Worm (Caenorhabditis elegans) whole organism, L4 larva: ENCODE measurements around the gene bca-1.
A peak's percentile ranks its signal among the peaks of the same experiment; 100 is the strongest.

Source experiments
- D1046.2 ChIP-seq: fragments of 200-800 bp; sonication (Bioruptor generic); IDR thresholded peaks from 2 replicates; pipeline ENCODE4 v1.3.6; 2022; ENCODE audit warnings: missing genetic modification characterization, missing compliant biosample characterization
- F26F4.8 ChIP-seq: fragments of 200-800 bp; sonication (Bioruptor generic); conservative IDR thresholded peaks from 2 replicates; pipeline ENCODE4 v1.3.6; 2022; ENCODE audit warnings: missing genetic modification characterization, missing compliant biosample characterization
- F49E8.2 ChIP-seq: sonication (generic microtip); optimal IDR thresholded peaks from 2 replicates; lab custom pipeline; 2016; ENCODE audit warnings: missing compliant biosample characterization, mild to moderate bottlenecking, missing genetic modification characterization, borderline replicate concordance
- R02D3.7 ChIP-seq: fragments of 150-350 bp; sonication (generic microtip); optimal IDR thresholded peaks from 3 replicates; lab custom pipeline; 2014; ENCODE audit warnings: missing biosample characterization, missing genetic modification characterization
- T26A8.4 ChIP-seq: fragments of 200-800 bp; sonication (Bioruptor generic); IDR thresholded peaks from 2 replicates; pipeline ENCODE4 v1.3.6; 2022; ENCODE audit warnings: missing genetic modification characterization, missing compliant biosample characterization
- ZK337.2 ChIP-seq: fragments of 200-800 bp; sonication (Bioruptor generic); IDR thresholded peaks from 2 replicates; pipeline ENCODE4 v1.3.6; 2022; ENCODE audit warnings: missing genetic modification reagents, missing genetic modification characterization, missing compliant biosample characterization
- ZK546.5 ChIP-seq, 2 experiments: sonication (generic microtip); optimal IDR thresholded peaks; 2 replicates each; lab custom pipeline; 2017; ENCODE audit warnings: missing biosample characterization in 2 of 2, missing genetic modification characterization in 2 of 2
- aha-1 ChIP-seq: fragments of 150-350 bp; peaks from one replicate; lab custom pipeline; 2014; ENCODE audit warnings: missing biosample characterization, missing genetic modification characterization
- ama-1 ChIP-seq: fragments of 150-350 bp; optimal IDR thresholded peaks from 2 replicates; lab custom pipeline; 2014; ENCODE audit warnings: inconsistent platforms, mixed read lengths
- ceh-28 ChIP-seq: fragments of 150-350 bp; optimal IDR thresholded peaks from 2 replicates; lab custom pipeline; 2014; ENCODE audit warnings: missing biosample characterization, missing genetic modification reagents, missing genetic modification characterization
- ceh-32 ChIP-seq: sonication (generic microtip); optimal IDR thresholded peaks from 2 replicates; lab custom pipeline; 2016; ENCODE audit warnings: mild to moderate bottlenecking, missing genetic modification characterization, missing compliant biosample characterization; ENCODE audit not compliant: poor library complexity
- ceh-44 ChIP-seq: fragments of 200-800 bp; sonication (Bioruptor generic); IDR thresholded peaks from 2 replicates; pipeline ENCODE4 v1.3.6; 2022; ENCODE audit warnings: missing genetic modification reagents, missing genetic modification characterization, missing compliant biosample characterization
- ctbp-1 ChIP-seq: fragments of 200-800 bp; sonication (Bioruptor generic); IDR thresholded peaks from 2 replicates; pipeline ENCODE4 v1.3.6; 2022; ENCODE audit warnings: missing genetic modification reagents, missing genetic modification characterization, missing compliant biosample characterization
- daf-19 ChIP-seq: fragments of 200-800 bp; sonication (Bioruptor generic); conservative IDR thresholded peaks from 2 replicates; pipeline ENCODE4 v1.3.6; 2022; ENCODE audit warnings: missing genetic modification characterization, missing compliant biosample characterization
- dmd-8 ChIP-seq: fragments of 200-800 bp; sonication (Bioruptor generic); IDR thresholded peaks from 2 replicates; pipeline ENCODE4 v1.3.6; 2022; ENCODE audit warnings: missing genetic modification characterization, missing compliant biosample characterization
- dve-1 ChIP-seq: sonication (generic microtip); optimal IDR thresholded peaks from 2 replicates; lab custom pipeline; 2017; ENCODE audit warnings: antibody characterized with exemption, mild to moderate bottlenecking, missing genetic modification characterization, missing compliant biosample characterization; ENCODE audit not compliant: insufficient read depth
- egl-43 ChIP-seq: fragments of 200-800 bp; sonication (Bioruptor generic); IDR thresholded peaks from 2 replicates; pipeline ENCODE4 v1.3.6; 2022; ENCODE audit warnings: missing genetic modification reagents, missing genetic modification characterization, missing compliant biosample characterization
- fos-1 ChIP-seq: fragments of 150-350 bp; optimal IDR thresholded peaks from 2 replicates; lab custom pipeline; 2014; ENCODE audit warnings: missing biosample characterization, missing genetic modification characterization
- hif-1 ChIP-seq, 2 experiments: sonication (generic microtip); optimal IDR thresholded peaks; 2 replicates each; lab custom pipeline; 2016 to 2017; ENCODE audit warnings: missing compliant biosample characterization in 2 of 2, missing genetic modification characterization in 2 of 2, missing genetic modification reagents in 2 of 2, missing genotype in 2 of 2, mild to moderate bottlenecking in 1 of 2
- hlh-11 ChIP-seq: fragments of 200-800 bp; sonication (Bioruptor generic); optimal IDR thresholded peaks from 2 replicates; lab custom pipeline; 2018; ENCODE audit warnings: mild to moderate bottlenecking, missing genetic modification characterization, missing compliant biosample characterization
- jun-1 ChIP-seq: fragments of 150-350 bp; optimal IDR thresholded peaks from 2 replicates; lab custom pipeline; 2014; ENCODE audit warnings: missing biosample characterization, missing genetic modification reagents, missing genetic modification characterization
- lin-1 ChIP-seq: fragments of 200-800 bp; sonication (Bioruptor generic); IDR thresholded peaks from 2 replicates; pipeline ENCODE4 v1.3.6; 2022; ENCODE audit warnings: missing genetic modification reagents, missing genetic modification characterization, missing compliant biosample characterization
- lin-15B ChIP-seq: fragments of 150-350 bp; sonication (generic microtip); optimal IDR thresholded peaks from 3 replicates; lab custom pipeline; 2014; ENCODE audit warnings: missing biosample characterization, missing genetic modification characterization
- lin-38 ChIP-seq: fragments of 200-800 bp; sonication (Bioruptor generic); IDR thresholded peaks from 2 replicates; pipeline ENCODE4 v1.3.6; 2022; ENCODE audit warnings: missing genetic modification reagents, missing genetic modification characterization, missing compliant biosample characterization
- lir-3 ChIP-seq: sonication (generic microtip); optimal IDR thresholded peaks from 2 replicates; lab custom pipeline; 2016; ENCODE audit warnings: mild to moderate bottlenecking, missing genetic modification characterization, missing compliant biosample characterization
- lsy-2 ChIP-seq, 2 experiments: fragments of 150-350 bp in 1 of 2; sonication (generic microtip) in 1 of 2; optimal IDR thresholded peaks; 2 replicates each; lab custom pipeline; 2014 to 2017; ENCODE audit warnings: missing biosample characterization in 2 of 2, missing genetic modification characterization in 2 of 2
- madf-9 ChIP-seq: fragments of 200-800 bp; sonication (Bioruptor generic); conservative IDR thresholded peaks from 2 replicates; pipeline ENCODE4 v1.3.6; 2022; ENCODE audit warnings: missing genetic modification reagents, missing genetic modification characterization, missing compliant biosample characterization
- mdt-29 ChIP-seq: fragments of 200-800 bp; sonication (Bioruptor generic); IDR thresholded peaks from 2 replicates; pipeline ENCODE4 v1.3.6; 2022; ENCODE audit warnings: missing genetic modification reagents, missing genetic modification characterization, missing compliant biosample characterization
- mep-1 ChIP-seq: fragments of 150-350 bp; sonication (generic microtip); optimal IDR thresholded peaks from 3 replicates; lab custom pipeline; 2014; ENCODE audit warnings: missing biosample characterization, missing genetic modification characterization
- mes-2 ChIP-seq: sonication (generic microtip); optimal IDR thresholded peaks from 2 replicates; lab custom pipeline; 2016; ENCODE audit warnings: missing genotype, mild to moderate bottlenecking, missing genetic modification characterization, missing compliant biosample characterization; ENCODE audit not compliant: poor library complexity, severe bottlenecking
- nhr-10 ChIP-seq: fragments of 150-350 bp; optimal IDR thresholded peaks from 2 replicates; lab custom pipeline; 2014; ENCODE audit warnings: missing biosample characterization, missing genetic modification characterization
- nhr-102 ChIP-seq: sonication (generic microtip); optimal IDR thresholded peaks from 2 replicates; lab custom pipeline; 2016; ENCODE audit warnings: mild to moderate bottlenecking, missing genetic modification characterization, moderate library complexity, missing compliant biosample characterization
- nhr-42 ChIP-seq: fragments of 200-800 bp; sonication (Bioruptor generic); IDR thresholded peaks from 2 replicates; pipeline ENCODE4 v1.3.6; 2022; ENCODE audit warnings: missing genetic modification characterization, missing compliant biosample characterization
- nhr-48 ChIP-seq: sonication (generic microtip); optimal IDR thresholded peaks from 2 replicates; lab custom pipeline; 2016; ENCODE audit warnings: mild to moderate bottlenecking, missing genetic modification characterization, missing compliant biosample characterization
- nhr-76 ChIP-seq: fragments of 150-350 bp; optimal IDR thresholded peaks from 2 replicates; lab custom pipeline; 2014; ENCODE audit warnings: missing biosample characterization, missing genetic modification characterization
- php-3 ChIP-seq: fragments of 200-800 bp; sonication (Bioruptor generic); IDR thresholded peaks from 2 replicates; pipeline ENCODE4 v1.3.6; 2022; ENCODE audit warnings: missing genetic modification reagents, missing genetic modification characterization, missing compliant biosample characterization
- pqm-1 ChIP-seq: sonication (generic microtip); optimal IDR thresholded peaks from 2 replicates; lab custom pipeline; 2017; ENCODE audit warnings: missing biosample characterization, missing genetic modification characterization
- rbr-2 ChIP-seq: sonication (generic microtip); optimal IDR thresholded peaks from 2 replicates; lab custom pipeline; 2016; ENCODE audit warnings: missing genotype, missing genetic modification characterization, missing compliant biosample characterization
- saeg-2 ChIP-seq: fragments of 200-800 bp; sonication (Bioruptor generic); IDR thresholded peaks from 2 replicates; pipeline ENCODE4 v1.3.6; 2022; ENCODE audit warnings: missing genetic modification reagents, missing genetic modification characterization, missing compliant biosample characterization
- skn-1 ChIP-seq: fragments of 150-350 bp; optimal IDR thresholded peaks from 2 replicates; lab custom pipeline; 2014; ENCODE audit warnings: missing biosample characterization, missing genetic modification characterization
- spr-1 ChIP-seq: sonication (generic microtip); optimal IDR thresholded peaks from 2 replicates; lab custom pipeline; 2016; ENCODE audit warnings: mild to moderate bottlenecking, missing genetic modification characterization, missing compliant biosample characterization
- spr-3 ChIP-seq: fragments of 200-800 bp; sonication (Bioruptor generic); optimal IDR thresholded peaks from 2 replicates; lab custom pipeline; 2018; ENCODE audit warnings: mild to moderate bottlenecking, missing genetic modification characterization, missing compliant biosample characterization
- tra-1 ChIP-seq: fragments of 200-800 bp; sonication (Bioruptor generic); IDR thresholded peaks from 2 replicates; pipeline ENCODE4 v1.3.6; 2022; ENCODE audit warnings: missing genetic modification reagents, missing genetic modification characterization, missing compliant biosample characterization
- unc-62 ChIP-seq, 3 experiments: fragments of 150-350 bp in 1 of 3; sonication (generic microtip); optimal IDR thresholded peaks in 2 of 3; peaks in 1 of 3; 1 replicate in 1 of 3; 2 replicates in 2 of 3; lab custom pipeline; 2014 to 2017; ENCODE audit warnings: missing biosample characterization in 3 of 3, missing genetic modification characterization in 3 of 3, missing genetic modification reagents in 3 of 3, missing genotype in 1 of 3
- zfp-3 ChIP-seq: fragments of 200-800 bp; sonication (Bioruptor generic); conservative IDR thresholded peaks from 2 replicates; pipeline ENCODE4 v1.3.6; 2022; ENCODE audit warnings: missing genetic modification reagents, missing genetic modification characterization, missing compliant biosample characterization
- ztf-7 ChIP-seq: fragments of 150-350 bp; optimal IDR thresholded peaks from 2 replicates; lab custom pipeline; 2014; ENCODE audit warnings: missing biosample characterization, missing genetic modification characterization

bca-1 gene

ce11 chrX:6204696-6205232 lies at the start of gene bca-1 (continued):
- TF ChIP-seq nhr-48 (tag; lab: Kevin White, UChicago) (peak; percentile 46), lin-1 (GFP tag; lab: Robert Waterston, UW) (no peak), R02D3.7 (tag; lab: Kevin White, UChicago) (no peak), lsy-2 (tag; optimal IDR thresholded peaks at IDR 0.05; lab: Kevin White, UChicago) (peak in 1 of 2 experiments; percentile 40), skn-1 (no peak)

ce11 chrX:6253899-6254670 lies 49.5 kb upstream of the bca-1 start:
- TF ChIP-seq php-3 (GFP tag; lab: Robert Waterston, UW) (peak; percentile 56; the same call in 1 of the 2 replicates), ceh-28 (tag; lab: Kevin White, UChicago) (peak; percentile 66), fos-1 (tag; lab: Kevin White, UChicago) (no peak), ZK337.2 (GFP tag; lab: Robert Waterston, UW) (no peak; the same call in 1 of the 2 replicates), daf-19 (GFP tag; lab: Robert Waterston, UW) (no peak), mes-2 (tag; lab: Kevin White, UChicago) (peak; percentile 60), hlh-11 (tag; lab: Kevin White, UChicago) (peak; percentile 86), zfp-3 (GFP tag; lab: Robert Waterston, UW) (peak; percentile 68), ceh-44 (GFP tag; lab: Robert Waterston, UW) (no peak), ztf-7 (tag; lab: Kevin White, UChicago) (peak; percentile 49), nhr-76 (peak; percentile 42), tra-1 (peak; percentile 53; the same call in 1 of the 2 replicates), mdt-29 (peak; percentile 65), lin-38 (GFP tag; lab: Robert Waterston, UW) (peak; percentile 25), egl-43 (GFP tag; lab: Robert Waterston, UW) (0 out of 2 replicates have a peak, but pooled peaks have one; percentile 61), D1046.2 (GFP tag; lab: Robert Waterston, UW) (no peak), lir-3 (tag; lab: Kevin White, UChicago) (peak; percentile 23), aha-1 (tag; lab: Kevin White, UChicago) (peak; percentile 95), dmd-8 (GFP tag; lab: Robert Waterston, UW) (0 out of 2 replicates have a peak, but pooled peaks have one; percentile 16), saeg-2 (GFP tag; lab: Robert Waterston, UW) (peak; percentile 61; the same call in 1 of the 2 replicates), ceh-32 (tag; lab: Kevin White, UChicago) (no peak), T26A8.4 (GFP tag; lab: Robert Waterston, UW) (peak; percentile 85), F49E8.2 (tag; lab: Kevin White, UChicago) (no peak), nhr-102 (tag; lab: Kevin White, UChicago) (peak; percentile 73), pqm-1 (tag; lab: Kevin White, UChicago) (no peak), dve-1 (tag; lab: Kevin White, UChicago) (peak; percentile 53), spr-1 (tag; lab: Kevin White, UChicago) (peak; percentile 32), mep-1 (tag; lab: Kevin White, UChicago) (peak; percentile 61), jun-1 (tag; lab: Kevin White, UChicago) (peak; percentile 25), hif-1 (tag; optimal IDR thresholded peaks at IDR 0.05; lab: Kevin White, UChicago) (peak in 1 of 2 experiments; percentile 90), ctbp-1 (0 out of 2 replicates have a peak, but pooled peaks have one; percentile 27), unc-62 (GFP tag; optimal IDR thresholded peaks at IDR 0.05 in 1 of 2; lab: Kevin White, UChicago) (peak in 1 of 2 experiments; percentile 83), unc-62 (tag; optimal IDR thresholded peaks at IDR 0.05; lab: Kevin White, UChicago) (no peak), ama-1 (lab: Kevin White, UChicago) (peak; percentile 73), lin-15B (tag; lab: Kevin White, UChicago) (no peak), nhr-48 (tag; lab: Kevin White, UChicago) (peak; percentile 1), madf-9 (GFP tag; lab: Robert Waterston, UW) (0 out of 2 replicates have a peak, but pooled peaks have one; percentile 14), nhr-42 (GFP tag; lab: Robert Waterston, UW) (peak; percentile 30; the same call in 1 of the 2 replicates), spr-3 (peak; percentile 43), ZK546.5 (tag; optimal IDR thresholded peaks at IDR 0.05; lab: Kevin White, UChicago) (no peak), F26F4.8 (GFP tag; lab: Robert Waterston, UW) (no peak), rbr-2 (tag; lab: Kevin White, UChicago) (peak; percentile 62), nhr-10 (tag; lab: Kevin White, UChicago) (peak; percentile 7)
